Worm (Caenorhabditis elegans): ENCODE measurements around the gene ptp-1.
A peak's percentile ranks its signal among the peaks of the same experiment; 100 is the strongest.

The ptp-1 gene

DNA sequence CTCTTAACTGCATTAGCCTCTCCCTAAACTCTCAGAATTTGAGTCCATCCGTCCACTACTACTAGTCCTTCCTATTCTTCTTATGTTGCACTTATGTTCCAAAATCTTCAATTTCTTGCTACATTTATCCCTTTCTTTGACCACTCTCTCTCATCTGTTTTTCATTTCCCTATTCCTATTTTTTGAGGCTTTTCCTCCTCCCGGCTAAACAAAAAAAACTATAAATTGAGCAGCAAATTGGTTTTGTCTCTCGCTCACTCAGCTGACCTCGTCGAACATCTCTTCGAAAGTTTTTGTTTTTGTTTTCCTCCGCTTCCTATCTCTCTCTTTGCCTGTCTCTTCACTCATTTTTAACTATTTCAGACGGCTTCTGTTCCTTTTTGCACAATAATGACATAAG, at the start of gene ptp-1:
TSS of gene ptp-1 (plus strand) at position 358 of the 400 bp plus-strand sequence.
- no peak for TF ChIP-seq F37B4.10 (GFP tag; IDR thresholded peaks at IDR 0.05)
- TF ChIP-seq aptf-3 (GFP tag; IDR thresholded peaks at IDR 0.05), result no peak
- TF ChIP-seq ekl-4 (GFP tag; IDR thresholded peaks at IDR 0.05), result no peak
- TF ChIP-seq ztf-22 (GFP tag; optimal IDR thresholded peaks at IDR 0.05), result no peak
- no peak for TF ChIP-seq Y79H2A.3 (GFP tag; conservative IDR thresholded peaks at IDR 0.05)
- no peak for TF ChIP-seq F33H1.4 (GFP tag; IDR thresholded peaks at IDR 0.05)
- no peak for TF ChIP-seq F57A8.1 (GFP tag; optimal IDR thresholded peaks at IDR 0.05)
- no peak for TF ChIP-seq dox-1 (GFP tag; IDR thresholded peaks at IDR 0.05)
- TF ChIP-seq B0261.1 (tag; optimal IDR thresholded peaks at IDR 0.05), result no peak
- TF ChIP-seq efl-1 (GFP tag; optimal IDR thresholded peaks at IDR 0.05), result no peak
- no peak for TF ChIP-seq lag-1 (GFP tag; IDR thresholded peaks at IDR 0.05)

DNA sequence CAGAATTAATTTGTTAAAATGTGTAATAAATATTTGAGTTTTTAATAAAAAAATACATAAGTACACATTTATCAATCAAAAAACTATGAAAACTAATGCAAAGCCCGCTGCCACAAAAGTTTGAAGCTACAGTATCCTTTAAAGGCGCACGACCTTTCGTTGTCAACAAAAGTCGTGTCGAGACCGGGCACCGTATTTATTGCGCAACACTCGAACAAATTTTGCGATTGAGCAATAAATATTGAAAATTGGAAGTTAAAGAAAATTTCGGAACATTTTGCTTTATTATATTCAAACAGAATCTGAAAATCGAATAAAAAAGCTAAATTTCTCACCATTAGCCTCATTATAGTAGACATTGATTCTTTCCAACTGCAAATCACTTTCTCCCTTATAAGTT, 49.4 kb upstream of the ptp-1 start:
- no peak for TF ChIP-seq D2030.7 (GFP tag; IDR thresholded peaks at IDR 0.05)
- TF ChIP-seq zfh-2 (GFP tag; conservative IDR thresholded peaks at IDR 0.05), result no peak
- TF ChIP-seq nhr-90 (tag; optimal IDR thresholded peaks at IDR 0.05), result no peak
- TF ChIP-seq egl-44 (GFP tag; IDR thresholded peaks at IDR 0.05), result no peak

DNA sequence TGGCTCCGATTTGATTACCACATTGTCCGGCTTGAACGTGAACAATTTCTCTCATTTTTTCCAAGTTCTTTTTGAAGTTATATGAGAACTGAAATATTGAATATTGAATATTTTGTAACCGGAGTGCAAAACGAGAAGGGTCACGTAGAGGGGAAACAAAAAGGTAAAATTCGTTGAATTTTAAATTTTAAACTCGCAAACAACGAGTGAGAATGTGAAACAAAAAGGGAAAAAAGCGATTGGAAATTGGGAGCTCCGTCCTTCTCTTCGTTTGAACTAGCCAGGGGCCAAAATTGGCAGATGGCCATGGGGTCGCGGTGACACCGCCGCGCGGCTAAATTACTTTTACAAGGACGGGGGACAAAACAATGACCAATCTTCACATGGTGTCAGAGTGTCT, 49.0 kb upstream of the ptp-1 start, which contains the start of gene ben-1:
TSS of gene ben-1 (minus strand) at position 101 of the 400 bp plus-strand sequence.
- no peak for TF ChIP-seq Y95B8A.8 (GFP tag; IDR thresholded peaks at IDR 0.05)
- TF ChIP-seq Y53G8AR.9 (GFP tag; conservative IDR thresholded peaks at IDR 0.05), result no peak
- no peak for TF ChIP-seq ama-1 (optimal IDR thresholded peaks at IDR 0.05)
- no peak for TF ChIP-seq ama-1 (GFP tag; optimal IDR thresholded peaks at IDR 0.05)
- no peak for TF ChIP-seq ztf-3 (GFP tag; optimal IDR thresholded peaks at IDR 0.05)
- no peak for TF ChIP-seq F10E7.11 (tag; optimal IDR thresholded peaks at IDR 0.05)
- TF ChIP-seq athp-1 (tag; optimal IDR thresholded peaks at IDR 0.05), result no peak
- TF ChIP-seq sea-2 (GFP tag; IDR thresholded peaks at IDR 0.05), result no peak
- TF ChIP-seq bed-2 (GFP tag; IDR thresholded peaks at IDR 0.05), result no peak
- no peak for TF ChIP-seq cebp-2 (GFP tag; IDR thresholded peaks at IDR 0.05)
- no peak for TF ChIP-seq lir-1 (GFP tag; conservative IDR thresholded peaks at IDR 0.05)
- TF ChIP-seq lsy-27 (tag; optimal IDR thresholded peaks at IDR 0.05; ENCODE audit: borderline replicate concordance, insufficient read depth), result no peak
- no peak for TF ChIP-seq C17E4.6 (GFP tag; IDR thresholded peaks at IDR 0.05)
- TF ChIP-seq ztf-6 (GFP tag; IDR thresholded peaks at IDR 0.05), result no peak
- TF ChIP-seq zfh-2 (GFP tag; conservative IDR thresholded peaks at IDR 0.05), result no peak
- no peak for TF ChIP-seq him-1 (tag; optimal IDR thresholded peaks at IDR 0.05)

DNA sequence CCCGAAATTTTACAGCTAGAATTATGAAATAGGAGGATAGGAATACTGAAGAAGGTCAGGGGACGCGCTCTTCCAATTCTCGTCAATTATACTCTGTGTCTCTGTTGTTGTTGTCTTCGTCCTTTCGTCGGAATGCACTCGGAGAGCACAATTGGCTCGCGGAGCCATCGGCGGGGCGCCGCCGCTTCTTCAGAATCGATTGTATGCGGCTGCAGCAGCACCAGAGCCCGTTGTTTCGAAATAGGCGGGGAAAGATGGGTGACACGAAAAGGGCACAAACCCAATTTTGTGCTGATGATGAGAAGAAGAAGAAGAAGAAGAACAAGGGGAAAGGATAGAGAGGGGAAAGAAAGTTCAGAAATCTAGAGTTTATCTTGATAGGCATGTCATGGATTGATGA, 48.4 kb upstream of the ptp-1 start:
- TF ChIP-seq madf-8 (GFP tag; conservative IDR thresholded peaks at IDR 0.05), result no peak
- TF ChIP-seq cebp-1 (GFP tag; IDR thresholded peaks at IDR 0.05), result 0 out of 2 replicates have a peak, but pooled peaks have one; percentile 26
- TF ChIP-seq cebp-1 (tag; optimal IDR thresholded peaks at IDR 0.05), result peak; percentile 85
- TF ChIP-seq pbrm-1 (GFP tag; IDR thresholded peaks at IDR 0.05), result no peak
- no peak for TF ChIP-seq hmg-20 (GFP tag; IDR thresholded peaks at IDR 0.05)
- TF ChIP-seq zfh-2 (GFP tag; conservative IDR thresholded peaks at IDR 0.05), result peak; percentile 86

DNA sequence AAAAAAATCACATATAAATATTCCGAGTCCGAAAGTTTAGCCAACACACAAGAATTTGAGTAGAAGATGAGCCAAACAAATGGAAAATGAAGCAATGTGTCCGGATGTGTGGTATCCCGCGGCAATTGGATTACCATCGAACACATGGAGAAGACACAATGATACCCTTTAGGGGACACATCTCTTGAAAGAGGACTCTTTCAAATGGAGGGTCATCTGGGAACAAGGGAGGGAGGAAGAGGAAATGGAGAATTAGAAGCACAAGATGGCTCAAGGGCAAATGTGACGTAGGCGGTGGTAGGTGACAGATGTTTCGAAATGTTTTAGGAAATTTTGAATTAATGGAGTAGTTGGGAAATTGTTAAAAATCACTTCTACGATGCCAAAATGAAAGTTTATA, 47.5 kb upstream of the ptp-1 start:
- TF ChIP-seq madf-3 (GFP tag; IDR thresholded peaks at IDR 0.05) (no peak), cebp-1 (GFP tag; IDR thresholded peaks at IDR 0.05) (no peak), cebp-1 (tag; optimal IDR thresholded peaks at IDR 0.05) (peak; percentile 44)
